Worm (Caenorhabditis elegans) whole organism, L1 larva: ENCODE measurements around the gene F57A8.1.

Source experiments
- C34B4.2 ChIP-seq: sonication (generic microtip); optimal IDR thresholded peaks from 2 replicates; lab custom pipeline; 2017; ENCODE audit warnings: mild to moderate bottlenecking, missing genetic modification characterization, missing compliant biosample characterization
- F16B12.6 ChIP-seq: fragments of 150-350 bp; optimal IDR thresholded peaks from 2 replicates; lab custom pipeline; 2014; ENCODE audit warnings: missing biosample characterization, missing genetic modification characterization
- Y116A8C.19 ChIP-seq: sonication (generic microtip); optimal IDR thresholded peaks from 2 replicates; lab custom pipeline; 2016; ENCODE audit warnings: missing compliant biosample characterization, missing genetic modification characterization, borderline replicate concordance
- alr-1 ChIP-seq: fragments of 200-800 bp; sonication (Bioruptor generic); optimal IDR thresholded peaks from 2 replicates; lab custom pipeline; 2018; ENCODE audit warnings: borderline replicate concordance, mild to moderate bottlenecking, missing genetic modification characterization, missing compliant biosample characterization
- aly-2 ChIP-seq: fragments of 150-350 bp; optimal IDR thresholded peaks from 2 replicates; lab custom pipeline; 2014; ENCODE audit warnings: missing biosample characterization, missing genetic modification characterization
- blmp-1 ChIP-seq: fragments of 150-350 bp; optimal IDR thresholded peaks from 2 replicates; lab custom pipeline; 2014; ENCODE audit warnings: missing biosample characterization, missing genetic modification characterization
- ceh-63 ChIP-seq: fragments of 200-800 bp; sonication (Bioruptor generic); optimal IDR thresholded peaks from 2 replicates; lab custom pipeline; 2018; ENCODE audit warnings: mild to moderate bottlenecking, missing genetic modification characterization, missing compliant biosample characterization
- ces-1 ChIP-seq: fragments of 150-350 bp; optimal IDR thresholded peaks from 2 replicates; lab custom pipeline; 2014; ENCODE audit warnings: missing biosample characterization, missing genetic modification reagents, missing genetic modification characterization
- dpl-1 ChIP-seq, 3 experiments: fragments of 150-350 bp in 2 of 3; sonication (generic microtip) in 1 of 3; optimal IDR thresholded peaks; 2 replicates each; lab custom pipeline; 2014 to 2017; ENCODE audit warnings: missing biosample characterization in 3 of 3, missing genetic modification characterization in 3 of 3, missing genetic modification reagents in 3 of 3
- efl-1 ChIP-seq, 4 experiments: fragments of 150-350 bp; optimal IDR thresholded peaks in 3 of 4; peaks in 1 of 4; 1 replicate in 1 of 4; 2 replicates in 3 of 4; lab custom pipeline; 2014; ENCODE audit warnings: missing biosample characterization in 2 of 4, missing genetic modification characterization in 2 of 4, missing genetic modification reagents in 2 of 4
- efl-3 ChIP-seq: fragments of 200-800 bp; sonication (Bioruptor generic); optimal IDR thresholded peaks from 2 replicates; lab custom pipeline; 2018; ENCODE audit warnings: mild to moderate bottlenecking, missing genetic modification characterization, missing compliant biosample characterization
- egl-13 ChIP-seq: sonication (generic microtip); optimal IDR thresholded peaks from 2 replicates; lab custom pipeline; 2016; ENCODE audit warnings: missing genotype, missing genetic modification reagents, missing genetic modification characterization, missing compliant biosample characterization
- egl-27 ChIP-seq, 2 experiments: fragments of 150-350 bp in 1 of 2; sonication (generic microtip); optimal IDR thresholded peaks; 3 replicates each; lab custom pipeline; 2017 to 2018; ENCODE audit warnings: missing biosample characterization in 2 of 2, missing genetic modification characterization in 2 of 2, missing genetic modification reagents in 2 of 2
- elt-2 ChIP-seq: sonication (generic microtip); optimal IDR thresholded peaks from 2 replicates; lab custom pipeline; 2016; ENCODE audit warnings: missing genetic modification characterization, mild to moderate bottlenecking, inconsistent platforms, missing compliant biosample characterization, missing genetic modification reagents
- elt-3 ChIP-seq, 6 experiments: fragments of 150-350 bp in 1 of 6; sonication (generic microtip); optimal IDR thresholded peaks; 2 replicates each; lab custom pipeline; 2017 to 2018; ENCODE audit warnings: missing biosample characterization in 6 of 6, missing genetic modification characterization in 6 of 6, inconsistent platforms in 1 of 6
- fkh-4 ChIP-seq: sonication (generic microtip); optimal IDR thresholded peaks from 2 replicates; lab custom pipeline; 2016; ENCODE audit warnings: missing compliant biosample characterization, missing genetic modification characterization, borderline replicate concordance
- grh-1 ChIP-seq: fragments of 200-800 bp; sonication (Bioruptor generic); IDR thresholded peaks from 2 replicates; pipeline ENCODE4 v1.3.6; 2022; ENCODE audit warnings: missing genetic modification reagents, missing genetic modification characterization, missing compliant biosample characterization
- isw-1 ChIP-seq: fragments of 200-800 bp; sonication (Bioruptor generic); IDR thresholded peaks from 2 replicates; pipeline ENCODE4 v1.3.6; 2022; ENCODE audit warnings: missing genetic modification characterization, missing compliant biosample characterization
- jun-1 ChIP-seq: fragments of 150-350 bp; optimal IDR thresholded peaks from 2 replicates; lab custom pipeline; 2014; ENCODE audit warnings: missing biosample characterization, missing genetic modification reagents, missing genetic modification characterization
- lin-13 ChIP-seq: fragments of 150-350 bp; optimal IDR thresholded peaks from 2 replicates; lab custom pipeline; 2014; ENCODE audit warnings: missing biosample characterization, missing genetic modification reagents, missing genetic modification characterization
- lin-15B ChIP-seq: fragments of 150-350 bp; sonication (generic microtip); optimal IDR thresholded peaks from 3 replicates; lab custom pipeline; 2014; ENCODE audit warnings: missing biosample characterization, missing genetic modification characterization
- lin-35 ChIP-seq, 2 experiments: fragments of 150-350 bp; optimal IDR thresholded peaks; 2 replicates each; lab custom pipeline; 2014; ENCODE audit warnings: missing biosample characterization in 2 of 2, missing genetic modification characterization in 2 of 2, missing genetic modification reagents in 2 of 2
- lir-3 ChIP-seq: sonication (generic microtip); optimal IDR thresholded peaks from 2 replicates; lab custom pipeline; 2016; ENCODE audit warnings: mild to moderate bottlenecking, missing genetic modification characterization, moderate library complexity, missing compliant biosample characterization; ENCODE audit not compliant: poor library complexity
- lsy-2 ChIP-seq, 2 experiments: fragments of 150-350 bp; optimal IDR thresholded peaks; 2 replicates each; lab custom pipeline; 2014; ENCODE audit warnings: missing biosample characterization in 2 of 2, missing genetic modification characterization in 2 of 2
- mep-1 ChIP-seq: fragments of 150-350 bp; optimal IDR thresholded peaks from 2 replicates; lab custom pipeline; 2014; ENCODE audit warnings: missing biosample characterization, missing genetic modification characterization
- nhr-11 ChIP-seq: fragments of 150-350 bp; optimal IDR thresholded peaks from 2 replicates; lab custom pipeline; 2014; ENCODE audit warnings: missing biosample characterization, missing genetic modification characterization
- nhr-12 ChIP-seq: sonication (generic microtip); optimal IDR thresholded peaks from 2 replicates; lab custom pipeline; 2017; ENCODE audit warnings: missing biosample characterization, missing genetic modification characterization
- nhr-237 ChIP-seq: fragments of 150-350 bp; optimal IDR thresholded peaks from 2 replicates; lab custom pipeline; 2014; ENCODE audit warnings: missing biosample characterization, missing genetic modification characterization
- nhr-28 ChIP-seq: fragments of 150-350 bp; optimal IDR thresholded peaks from 2 replicates; lab custom pipeline; 2014; ENCODE audit warnings: missing biosample characterization, missing genetic modification characterization
- nhr-47 ChIP-seq: sonication (generic microtip); optimal IDR thresholded peaks from 2 replicates; lab custom pipeline; 2016; ENCODE audit warnings: mild to moderate bottlenecking, missing genetic modification characterization, moderate library complexity, missing compliant biosample characterization
- nhr-71 ChIP-seq: sonication (generic microtip); optimal IDR thresholded peaks from 2 replicates; lab custom pipeline; 2016; ENCODE audit warnings: mild to moderate bottlenecking, missing genetic modification characterization, moderate library complexity, missing compliant biosample characterization
- nhr-84 ChIP-seq: sonication (generic microtip); optimal IDR thresholded peaks from 2 replicates; lab custom pipeline; 2017; ENCODE audit warnings: missing biosample characterization, missing genetic modification characterization
- rnt-1 ChIP-seq: sonication (generic microtip); optimal IDR thresholded peaks from 2 replicates; lab custom pipeline; 2016; ENCODE audit warnings: mild to moderate bottlenecking, missing genetic modification characterization, moderate library complexity, missing compliant biosample characterization
- skn-1 ChIP-seq: fragments of 150-350 bp; optimal IDR thresholded peaks from 2 replicates; lab custom pipeline; 2014; ENCODE audit warnings: missing biosample characterization, missing genetic modification characterization
- swsn-7 ChIP-seq: sonication (generic microtip); optimal IDR thresholded peaks from 2 replicates; lab custom pipeline; 2016; ENCODE audit warnings: missing genetic modification characterization, missing compliant biosample characterization
- tbx-2 ChIP-seq: sonication (generic microtip); optimal IDR thresholded peaks from 2 replicates; lab custom pipeline; 2016; ENCODE audit warnings: missing genetic modification characterization, missing compliant biosample characterization
- tlp-1 ChIP-seq: fragments of 150-350 bp; optimal IDR thresholded peaks from 2 replicates; lab custom pipeline; 2014; ENCODE audit warnings: missing biosample characterization, missing genetic modification characterization
- unc-86 ChIP-seq: sonication (generic microtip); optimal IDR thresholded peaks from 2 replicates; lab custom pipeline; 2016; ENCODE audit warnings: missing genetic modification characterization, missing compliant biosample characterization
- unc-98 ChIP-seq: fragments of 200-800 bp; sonication (Bioruptor generic); IDR thresholded peaks from 2 replicates; pipeline ENCODE4 v1.3.6; 2022; ENCODE audit warnings: missing genetic modification characterization, missing compliant biosample characterization
- vab-15 ChIP-seq: sonication (generic microtip); optimal IDR thresholded peaks from 2 replicates; lab custom pipeline; 2017; ENCODE audit warnings: missing genotype, mild to moderate bottlenecking, missing genetic modification characterization, missing compliant biosample characterization
- zip-4 ChIP-seq: fragments of 200-800 bp; sonication (Bioruptor generic); optimal IDR thresholded peaks from 2 replicates; lab custom pipeline; 2018; ENCODE audit warnings: mild to moderate bottlenecking, missing genetic modification characterization, moderate library complexity, missing compliant biosample characterization

F57A8.1 gene

DNA sequence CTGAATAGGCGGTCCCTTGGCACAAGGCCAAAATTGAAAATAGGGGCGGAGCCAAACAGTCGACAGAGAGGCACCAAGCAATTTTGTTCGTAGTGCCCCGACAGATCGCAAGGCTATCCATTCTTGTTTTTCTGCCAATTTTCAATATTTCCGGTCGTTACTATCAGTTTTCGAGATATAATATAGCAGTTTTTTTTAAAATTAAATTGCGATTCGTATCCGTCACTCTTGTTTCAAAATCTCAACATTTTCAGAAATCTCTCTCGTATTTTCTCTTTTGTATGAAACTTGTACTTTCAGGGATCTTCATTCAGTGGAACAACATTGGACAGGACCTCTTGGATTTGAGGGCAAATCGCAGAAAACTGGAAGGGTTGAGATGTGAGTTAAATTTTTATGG lies at the start of gene F57A8.1:
TSS of gene F57A8.1 (plus strand) at position 301 of the 400 bp plus-strand sequence.
- TF ChIP-seq nhr-11 (tag; lab: Kevin White, UChicago) (no peak), egl-13 (tag; lab: Kevin White, UChicago) (no peak), Y116A8C.19 (tag; lab: Kevin White, UChicago) (no peak), nhr-237 (tag; lab: Kevin White, UChicago) (no peak), nhr-71 (tag; lab: Kevin White, UChicago) (no peak), efl-3 (GFP tag; lab: Kevin White, UChicago) (no peak), elt-2 (no peak), tbx-2 (tag; lab: Kevin White, UChicago) (no peak), C34B4.2 (tag; lab: Kevin White, UChicago) (no peak), lin-13 (GFP tag; lab: Kevin White, UChicago) (no peak), nhr-28 (tag; lab: Kevin White, UChicago) (no peak), nhr-84 (tag; lab: Kevin White, UChicago) (no peak)

DNA sequence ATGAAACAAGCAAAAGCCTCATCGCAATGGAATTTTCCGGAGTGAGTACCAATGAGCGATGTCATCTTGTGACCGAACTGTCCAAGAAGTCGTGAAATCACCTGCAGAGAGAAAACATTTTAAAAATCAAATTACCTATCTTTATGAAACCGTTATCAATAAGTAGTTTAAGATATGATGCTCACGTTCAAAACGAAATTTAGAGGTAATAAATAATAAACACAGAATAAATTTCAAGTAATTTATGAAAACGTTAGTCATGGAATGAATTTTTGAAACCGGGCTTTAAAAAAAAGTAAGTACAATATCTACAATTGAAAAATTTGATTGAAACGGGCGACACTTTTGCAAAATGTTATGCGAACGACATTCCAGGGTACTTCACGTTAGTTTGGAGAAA lies 49.5 kb upstream of the F57A8.1 start, which contains the start of gene C27H6.8:
TSS of gene C27H6.8 (minus strand) at position 101 of the 400 bp plus-strand sequence.
- no peak for TF ChIP-seq jun-1 (tag; lab: Kevin White, UChicago)
- no peak for TF ChIP-seq efl-1 (optimal IDR thresholded peaks at IDR 0.05; lab: Kevin White, UChicago)
- TF ChIP-seq efl-1 (GFP tag; optimal IDR thresholded peaks at IDR 0.05 in 1 of 2; lab: Kevin White, UChicago), result peak in 1 of 2 experiments; percentile 15
- TF ChIP-seq grh-1 (GFP tag; lab: Robert Waterston, UW), result no peak
- TF ChIP-seq, all 84 proteins: peak for 1

DNA sequence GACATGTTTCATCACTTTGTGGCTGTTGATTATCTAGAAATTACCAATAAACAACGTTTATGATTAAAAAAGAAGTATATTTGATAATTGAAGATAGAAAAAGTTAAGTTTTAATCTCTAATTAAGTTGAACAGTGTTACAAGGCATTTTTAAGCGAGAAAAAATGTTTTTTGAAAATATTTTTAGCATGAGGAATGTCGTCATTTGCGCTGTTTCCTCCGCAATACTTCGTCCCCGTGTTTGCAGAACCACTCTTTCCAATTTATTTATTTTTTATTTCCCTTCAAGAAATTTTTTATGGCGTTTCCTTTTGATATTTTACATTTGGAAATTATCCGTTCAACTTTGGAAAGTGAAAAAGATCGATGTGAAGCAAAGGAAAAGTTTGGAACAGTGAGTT lies 45.5 kb upstream of the F57A8.1 start, which contains the start of the genes rde-1 and trpp-6:
TSS of gene rde-1 (minus strand) at position 33 of the 400 bp plus-strand sequence.
TSS of gene trpp-6 (plus strand) at position 286 of the 400 bp plus-strand sequence.
- TF ChIP-seq F16B12.6 (tag; lab: Kevin White, UChicago), result peak; percentile 82
- TF ChIP-seq Y116A8C.19 (tag; lab: Kevin White, UChicago), result no peak
- peak; percentile 7 for TF ChIP-seq nhr-71 (tag; lab: Kevin White, UChicago)
- TF ChIP-seq rnt-1 (tag; lab: Kevin White, UChicago), result peak; percentile 20
- no peak for TF ChIP-seq tlp-1
- peak in 1 of 2 experiments; percentile 45 for TF ChIP-seq efl-1 (optimal IDR thresholded peaks at IDR 0.05; lab: Kevin White, UChicago)
- TF ChIP-seq efl-1 (GFP tag; optimal IDR thresholded peaks at IDR 0.05 in 1 of 2; lab: Kevin White, UChicago), result peak in 1 of 2 experiments; percentile 21
- TF ChIP-seq lin-35 (GFP tag; optimal IDR thresholded peaks at IDR 0.05; lab: Kevin White, UChicago), result peak in 1 of 2 experiments; percentile 11
- TF ChIP-seq mep-1 (tag; lab: Kevin White, UChicago), result peak; percentile 35
- no peak for TF ChIP-seq ceh-63 (GFP tag; lab: Kevin White, UChicago)
- peak; percentile 6 to 13 for TF ChIP-seq lsy-2 (tag; optimal IDR thresholded peaks at IDR 0.05; lab: Kevin White, UChicago)
- no peak for TF ChIP-seq efl-3 (GFP tag; lab: Kevin White, UChicago)
- no peak for TF ChIP-seq alr-1 (tag; lab: Kevin White, UChicago)
- no peak for TF ChIP-seq elt-3 (tag; optimal IDR thresholded peaks at IDR 0.05; lab: Kevin White, UChicago)
- TF ChIP-seq C34B4.2 (tag; lab: Kevin White, UChicago), result no peak
- no peak for TF ChIP-seq unc-98 (GFP tag; lab: Robert Waterston, UW)
- TF ChIP-seq vab-15 (tag; lab: Kevin White, UChicago), result no peak
- TF ChIP-seq lir-3 (tag; lab: Kevin White, UChicago), result no peak
- TF ChIP-seq swsn-7 (tag; lab: Kevin White, UChicago), result peak; percentile 4
- TF ChIP-seq nhr-47 (tag; lab: Kevin White, UChicago), result peak; percentile 28
- TF ChIP-seq unc-86 (tag; lab: Kevin White, UChicago), result no peak
- TF ChIP-seq nhr-28 (tag; lab: Kevin White, UChicago), result no peak
- TF ChIP-seq dpl-1 (GFP tag; optimal IDR thresholded peaks at IDR 0.05; lab: Kevin White, UChicago), result peak in 2 of 3 experiments; percentile 15 to 32

DNA sequence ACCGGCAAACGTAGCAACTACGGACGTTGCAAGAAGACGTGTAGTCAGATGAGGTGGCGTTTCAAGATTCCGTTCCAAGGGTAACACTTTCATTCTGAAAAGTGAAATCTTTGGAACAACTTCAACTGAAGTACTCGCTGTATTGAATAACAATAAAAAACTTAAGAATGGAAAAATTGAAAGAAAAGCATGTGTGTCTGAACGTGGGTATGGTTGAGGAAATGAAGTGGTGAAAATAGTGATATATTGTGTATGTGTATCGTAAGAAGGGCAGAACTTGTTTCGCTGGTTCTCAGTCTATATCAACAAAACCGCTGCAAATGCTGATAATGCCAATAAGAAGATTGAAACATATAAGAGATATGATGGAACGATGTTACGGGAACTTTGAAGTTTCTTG lies 41.3 kb upstream of the F57A8.1 start, which contains the start of gene K08H10.6:
TSS of gene K08H10.6 (minus strand) at position 101 of the 400 bp plus-strand sequence.
- no peak for TF ChIP-seq nhr-237 (tag; lab: Kevin White, UChicago)
- no peak for TF ChIP-seq grh-1 (GFP tag; lab: Robert Waterston, UW)
- TF ChIP-seq tbx-2 (tag; lab: Kevin White, UChicago), result no peak
- TF ChIP-seq ces-1 (GFP tag; lab: Kevin White, UChicago), result no peak
- TF ChIP-seq egl-27 (tag; optimal IDR thresholded peaks at IDR 0.05; lab: Kevin White, UChicago), result no peak
- no peak for TF ChIP-seq Y116A8C.19 (tag; lab: Kevin White, UChicago)
- TF ChIP-seq skn-1 (tag; lab: Kevin White, UChicago), result no peak
- no peak for TF ChIP-seq fkh-4 (tag; lab: Kevin White, UChicago)
- TF ChIP-seq isw-1 (GFP tag; lab: Robert Waterston, UW), result no peak
- TF ChIP-seq zip-4, result no peak
- TF ChIP-seq aly-2, result no peak
- TF ChIP-seq lin-15B (tag; lab: Kevin White, UChicago), result no peak
- TF ChIP-seq blmp-1 (tag; lab: Kevin White, UChicago), result no peak
- TF ChIP-seq unc-98 (GFP tag; lab: Robert Waterston, UW), result no peak
- TF ChIP-seq mep-1 (tag; lab: Kevin White, UChicago), result no peak
- TF ChIP-seq nhr-12 (tag; lab: Kevin White, UChicago), result no peak
- TF ChIP-seq, all 84 proteins: peak for 0
